Worm (Caenorhabditis elegans): ENCODE results near the gene C05D12.2.

C05D12.2 gene

ce11 chrII:11472542-11472941 lies 54.4 kb downstream of the C05D12.2 start:
- TF ChIP-seq W03F9.2 (tag; optimal IDR thresholded peaks at IDR 0.05) (no peak), dao-5 (tag; optimal IDR thresholded peaks at IDR 0.05) (no peak), him-1 (tag; optimal IDR thresholded peaks at IDR 0.05) (no peak)
